Worm (Caenorhabditis elegans) whole organism, young adult: ENCODE data around the gene frpr-16.

Experiments used
- D2030.7 ChIP-seq: fragments of 200-800 bp; sonication (Bioruptor generic); IDR thresholded peaks from 2 replicates; pipeline ENCODE4 v1.3.6; 2022; ENCODE audit warnings: missing genetic modification reagents, missing genetic modification characterization, missing compliant biosample characterization
- F23B12.7 ChIP-seq: sonication (generic microtip); optimal IDR thresholded peaks from 2 replicates; lab custom pipeline; 2017; ENCODE audit warnings: missing genetic modification characterization, mild to moderate bottlenecking, missing compliant biosample characterization, antibody characterized with exemption, moderate library complexity; ENCODE audit not compliant: insufficient read depth
- F37B4.10 ChIP-seq: fragments of 200-800 bp; sonication (Bioruptor generic); IDR thresholded peaks from 2 replicates; pipeline ENCODE4 v1.3.6; 2022; ENCODE audit warnings: missing genetic modification characterization, missing compliant biosample characterization
- F52B5.7 ChIP-seq: sonication (generic microtip); optimal IDR thresholded peaks from 2 replicates; lab custom pipeline; 2016; ENCODE audit warnings: mild to moderate bottlenecking, missing genetic modification characterization, missing compliant biosample characterization
- Y53G8AR.9 ChIP-seq: fragments of 200-800 bp; sonication (Bioruptor generic); conservative IDR thresholded peaks from 2 replicates; pipeline ENCODE4 v1.3.6; 2022; ENCODE audit warnings: missing genetic modification reagents, missing genetic modification characterization, missing compliant biosample characterization
- Y67H2A.10 ChIP-seq: fragments of 200-800 bp; sonication (Bioruptor generic); conservative IDR thresholded peaks from 2 replicates; pipeline ENCODE4 v1.3.6; 2022; ENCODE audit warnings: missing genetic modification reagents, missing genetic modification characterization, missing compliant biosample characterization
- aptf-3 ChIP-seq: fragments of 200-800 bp; sonication (Bioruptor generic); IDR thresholded peaks from 2 replicates; pipeline ENCODE4 v1.3.6; 2022; ENCODE audit warnings: missing genetic modification characterization, missing compliant biosample characterization
- atf-7 ChIP-seq: sonication (generic microtip); optimal IDR thresholded peaks from 2 replicates; lab custom pipeline; 2017; ENCODE audit warnings: mild to moderate bottlenecking, missing genetic modification characterization, missing compliant biosample characterization
- athp-1 ChIP-seq: sonication (generic microtip); optimal IDR thresholded peaks from 2 replicates; lab custom pipeline; 2017; ENCODE audit warnings: mild to moderate bottlenecking, missing genetic modification characterization, missing compliant biosample characterization
- attf-3 ChIP-seq: fragments of 200-800 bp; sonication (Bioruptor generic); conservative IDR thresholded peaks from 2 replicates; pipeline ENCODE4 v1.3.6; 2022; ENCODE audit warnings: missing genetic modification reagents, missing genetic modification characterization, missing compliant biosample characterization
- ceh-27 ChIP-seq: fragments of 200-800 bp; sonication (Bioruptor generic); optimal IDR thresholded peaks from 2 replicates; lab custom pipeline; 2018; ENCODE audit warnings: mild to moderate bottlenecking, missing genetic modification characterization, moderate library complexity, missing compliant biosample characterization
- dpff-1 ChIP-seq: sonication (generic microtip); optimal IDR thresholded peaks from 2 replicates; lab custom pipeline; 2017; ENCODE audit warnings: mild to moderate bottlenecking, missing genetic modification characterization, missing compliant biosample characterization
- ets-4 ChIP-seq: fragments of 200-800 bp; sonication (Bioruptor generic); optimal IDR thresholded peaks from 2 replicates; lab custom pipeline; 2018; ENCODE audit warnings: mild to moderate bottlenecking, missing genetic modification characterization, missing compliant biosample characterization
- hmg-20 ChIP-seq: fragments of 200-800 bp; sonication (Bioruptor generic); IDR thresholded peaks from 2 replicates; pipeline ENCODE4 v1.3.6; 2022; ENCODE audit warnings: missing genetic modification reagents, missing genetic modification characterization, missing compliant biosample characterization
- hrde-1 ChIP-seq: sonication (generic microtip); optimal IDR thresholded peaks from 2 replicates; lab custom pipeline; 2016; ENCODE audit warnings: missing genetic modification characterization, mild to moderate bottlenecking, missing compliant biosample characterization, moderate library complexity, missing genotype, missing genetic modification reagents, borderline replicate concordance
- hsf-1 ChIP-seq: fragments of 200-800 bp; sonication (Bioruptor generic); IDR thresholded peaks from 2 replicates; pipeline ENCODE4 v1.3.6; 2022; ENCODE audit warnings: missing genetic modification reagents, missing genetic modification characterization, missing compliant biosample characterization
- lag-1 ChIP-seq: fragments of 200-800 bp; sonication (Bioruptor generic); IDR thresholded peaks from 2 replicates; pipeline ENCODE4 v1.3.6; 2022; ENCODE audit warnings: missing genetic modification reagents, missing genetic modification characterization, missing compliant biosample characterization
- lin-40 ChIP-seq: sonication (generic microtip); optimal IDR thresholded peaks from 2 replicates; lab custom pipeline; 2016; ENCODE audit warnings: missing genetic modification characterization, mild to moderate bottlenecking, missing compliant biosample characterization, missing genotype, missing genetic modification reagents
- lir-1 ChIP-seq: fragments of 200-800 bp; sonication (Bioruptor generic); conservative IDR thresholded peaks from 2 replicates; pipeline ENCODE4 v1.3.6; 2022; ENCODE audit warnings: missing genetic modification reagents, missing genetic modification characterization, missing compliant biosample characterization
- madf-8 ChIP-seq: fragments of 200-800 bp; sonication (Bioruptor generic); conservative IDR thresholded peaks from 2 replicates; pipeline ENCODE4 v1.3.6; 2022; ENCODE audit warnings: missing genetic modification reagents, missing genetic modification characterization, missing compliant biosample characterization
- mcd-1 ChIP-seq: fragments of 200-800 bp; sonication (Bioruptor generic); IDR thresholded peaks from 2 replicates; pipeline ENCODE4 v1.3.6; 2022; ENCODE audit warnings: missing genetic modification reagents, missing genetic modification characterization, missing compliant biosample characterization
- mxl-1 ChIP-seq: sonication (generic microtip); optimal IDR thresholded peaks from 2 replicates; lab custom pipeline; 2016; ENCODE audit warnings: missing genetic modification characterization, missing compliant biosample characterization
- nfyb-1 ChIP-seq: fragments of 200-800 bp; sonication (Bioruptor generic); IDR thresholded peaks from 2 replicates; pipeline ENCODE4 v1.3.6; 2022; ENCODE audit warnings: missing genetic modification reagents, missing genetic modification characterization, missing compliant biosample characterization
- nhr-120 ChIP-seq: fragments of 200-800 bp; sonication (Bioruptor generic); IDR thresholded peaks from 2 replicates; pipeline ENCODE4 v1.3.6; 2022; ENCODE audit warnings: missing genetic modification characterization, missing compliant biosample characterization
- nhr-80 ChIP-seq: sonication (generic microtip); optimal IDR thresholded peaks from 2 replicates; lab custom pipeline; 2016; ENCODE audit warnings: missing genetic modification characterization, missing compliant biosample characterization
- pbrm-1 ChIP-seq: fragments of 200-800 bp; sonication (Bioruptor generic); IDR thresholded peaks from 2 replicates; pipeline ENCODE4 v1.3.6; 2022; ENCODE audit warnings: missing genetic modification reagents, missing genetic modification characterization, missing compliant biosample characterization
- rpc-1 ChIP-seq, 2 experiments: fragments of 150-350 bp in 1 of 2; sonication (generic microtip) in 1 of 2; optimal IDR thresholded peaks; 2 replicates each; lab custom pipeline; 2014 to 2018; ENCODE audit warnings: missing biosample characterization in 1 of 2, missing genetic modification characterization in 1 of 2, missing genetic modification reagents in 1 of 2, missing genotype in 1 of 2
- tlf-1 ChIP-seq: fragments of 200-800 bp; sonication (Bioruptor generic); optimal IDR thresholded peaks from 2 replicates; lab custom pipeline; 2018; ENCODE audit warnings: mild to moderate bottlenecking, missing genetic modification characterization, missing compliant biosample characterization
- unc-62 ChIP-seq: fragments of 150-350 bp; optimal IDR thresholded peaks from 2 replicates; lab custom pipeline; 2014; ENCODE audit warnings: missing biosample characterization, missing genetic modification reagents, missing genetic modification characterization
- zfh-2 ChIP-seq: fragments of 200-800 bp; sonication (Bioruptor generic); conservative IDR thresholded peaks from 2 replicates; pipeline ENCODE4 v1.3.6; 2022; ENCODE audit warnings: missing genetic modification reagents, missing genetic modification characterization, missing compliant biosample characterization
- ztf-22 ChIP-seq: fragments of 200-800 bp; sonication (Bioruptor generic); optimal IDR thresholded peaks from 2 replicates; lab custom pipeline; 2018; ENCODE audit warnings: mild to moderate bottlenecking, missing genetic modification characterization, moderate library complexity, missing compliant biosample characterization
- ztf-26 ChIP-seq: sonication (generic microtip); optimal IDR thresholded peaks from 2 replicates; lab custom pipeline; 2017; ENCODE audit warnings: missing genetic modification characterization, missing compliant biosample characterization
- ztf-28 ChIP-seq: fragments of 200-800 bp; sonication (Bioruptor generic); IDR thresholded peaks from 2 replicates; pipeline ENCODE4 v1.3.6; 2022; ENCODE audit warnings: missing genetic modification reagents, missing genetic modification characterization, missing compliant biosample characterization

Gene frpr-16

ce11 chrII:6043166-6043565 lies 12.2 kb upstream of the frpr-16 start, which contains the start of gene R12C12.10:
TSS of gene R12C12.10 (minus strand) at chrII:6043266.
- no peak for TF ChIP-seq lag-1 (GFP tag; lab: Robert Waterston, UW)
- TF ChIP-seq ztf-28 (GFP tag; lab: Robert Waterston, UW): no peak
- TF ChIP-seq F37B4.10 (GFP tag; lab: Robert Waterston, UW): no peak
- TF ChIP-seq ceh-27 (GFP tag; lab: Kevin White, UChicago): no peak
- no peak for TF ChIP-seq aptf-3 (GFP tag; lab: Robert Waterston, UW)
- no peak for TF ChIP-seq hrde-1 (tag; lab: Kevin White, UChicago)
- TF ChIP-seq hsf-1 (GFP tag; lab: Robert Waterston, UW): no peak
- no peak for TF ChIP-seq Y67H2A.10 (GFP tag; lab: Robert Waterston, UW)
- no peak for TF ChIP-seq nhr-80 (tag; lab: Kevin White, UChicago)
- no peak for TF ChIP-seq dpff-1 (tag; lab: Kevin White, UChicago)
- TF ChIP-seq mcd-1 (GFP tag; lab: Robert Waterston, UW): no peak
- TF ChIP-seq Y53G8AR.9: no peak
- TF ChIP-seq zfh-2 (GFP tag; lab: Robert Waterston, UW): no peak
- no peak for TF ChIP-seq nfyb-1 (GFP tag; lab: Robert Waterston, UW)
- TF ChIP-seq, all 124 proteins: peak for 0

DNA sequence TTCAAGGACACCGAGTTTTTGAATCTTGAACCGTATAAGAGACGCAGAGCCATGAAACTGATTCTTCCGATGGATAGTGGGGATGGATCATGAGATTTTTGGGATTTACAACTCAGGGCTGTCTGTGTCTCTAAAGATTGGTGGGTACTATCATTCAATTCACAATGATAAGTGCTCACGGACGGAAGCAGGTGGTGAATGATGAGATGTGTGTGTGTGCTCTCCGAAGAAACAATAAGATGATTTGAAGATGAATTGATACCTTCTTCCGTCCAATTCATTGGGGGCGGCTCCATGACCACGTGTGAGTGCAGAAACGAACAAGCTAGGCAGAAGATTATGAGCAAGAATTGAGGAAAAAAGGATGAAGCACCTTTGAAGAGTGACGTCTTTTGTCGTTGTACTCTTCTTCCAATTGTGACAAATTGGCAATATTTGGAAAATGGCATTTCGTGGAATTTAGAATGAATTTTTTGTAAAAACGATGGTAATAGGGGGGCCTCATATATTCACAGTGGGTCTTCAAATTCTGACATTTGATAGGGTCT lies 2.3 kb downstream of the frpr-16 start:
- TF ChIP-seq F52B5.7 (tag; lab: Kevin White, UChicago): no peak
- no peak for TF ChIP-seq unc-62 (GFP tag; lab: Kevin White, UChicago)
- no peak for TF ChIP-seq pbrm-1 (GFP tag; lab: Robert Waterston, UW)

DNA sequence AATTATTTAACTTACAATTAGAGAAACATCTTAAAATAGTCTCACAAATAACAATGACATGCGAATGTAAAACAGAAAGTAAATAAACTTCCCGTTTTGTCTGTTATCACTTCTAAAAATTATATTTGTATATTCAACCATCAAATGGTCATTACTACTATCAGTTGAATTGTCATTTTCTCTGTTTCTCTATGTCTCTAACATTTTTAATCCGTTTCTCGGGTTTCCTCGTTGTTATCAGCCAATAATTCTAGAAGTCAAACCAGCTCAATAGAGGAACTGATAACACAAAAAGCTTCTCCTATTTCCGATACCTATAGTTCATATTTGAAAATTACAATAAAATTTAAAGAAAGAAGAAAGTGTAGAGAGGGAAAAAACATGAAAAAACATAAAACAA lies 4.4 kb downstream of the frpr-16 start:
- peak; percentile 17 for TF ChIP-seq ztf-22 (GFP tag; lab: Kevin White, UChicago)
- TF ChIP-seq nhr-80 (tag; lab: Kevin White, UChicago): peak; percentile 94
- TF ChIP-seq madf-8 (GFP tag; lab: Robert Waterston, UW): no peak
- TF ChIP-seq nhr-120 (GFP tag; lab: Robert Waterston, UW): no peak
- TF ChIP-seq lin-40 (tag; lab: Kevin White, UChicago): peak; percentile 22
- TF ChIP-seq ets-4 (GFP tag; lab: Kevin White, UChicago): peak; percentile 91
- TF ChIP-seq atf-7: peak; percentile 33
- TF ChIP-seq, all 124 proteins: peak for 5

DNA sequence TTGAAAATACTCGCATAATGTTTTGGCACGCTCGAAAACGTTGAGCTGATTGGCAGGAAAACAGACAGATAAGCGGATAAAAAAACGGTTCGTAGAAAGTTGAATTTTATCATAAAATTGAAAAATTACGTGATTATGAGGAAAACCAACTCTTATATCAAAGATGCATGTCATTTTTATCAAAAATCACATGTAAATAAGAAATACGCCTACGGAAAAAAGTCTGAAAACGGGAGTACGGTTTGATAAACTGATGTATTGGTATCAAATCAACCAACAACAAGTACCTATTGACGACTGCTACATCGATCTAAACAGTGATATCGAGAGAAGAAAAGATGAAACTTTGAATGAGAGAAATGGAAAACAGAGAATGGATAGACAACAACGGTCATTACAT lies 5.4 kb downstream of the frpr-16 start:
- TF ChIP-seq ets-4 (GFP tag; lab: Kevin White, UChicago) (no peak), tlf-1 (GFP tag; lab: Kevin White, UChicago) (no peak), mxl-1 (no peak), attf-3 (no peak), Y67H2A.10 (GFP tag; lab: Robert Waterston, UW) (no peak), nhr-80 (tag; lab: Kevin White, UChicago) (peak; percentile 40), hmg-20 (GFP tag; lab: Robert Waterston, UW) (no peak)

- no peak for TF ChIP-seq D2030.7 (GFP tag; lab: Robert Waterston, UW)
- no peak for TF ChIP-seq rpc-1 (optimal IDR thresholded peaks at IDR 0.05; lab: Kevin White, UChicago)
- TF ChIP-seq rpc-1 (tag; optimal IDR thresholded peaks at IDR 0.05; lab: Kevin White, UChicago): no peak
- TF ChIP-seq ztf-26 (tag; lab: Kevin White, UChicago): no peak
- TF ChIP-seq hsf-1 (GFP tag; lab: Robert Waterston, UW): no peak
- no peak for TF ChIP-seq athp-1
- TF ChIP-seq F23B12.7 (tag; lab: Kevin White, UChicago): no peak
- no peak for TF ChIP-seq lir-1
These were observed 6.1 kb downstream of the frpr-16 start, which contains the start of gene R12C12.9 for ce11 chrII:6024879-6025278. TSS of gene R12C12.9 (minus strand) at chrII:6024979.
